Worm (Caenorhabditis elegans) whole organism, L3 larva: ENCODE data around the gene F35H8.2.

Experiments used
- ceh-16 ChIP-seq: sonication (generic microtip); optimal IDR thresholded peaks from 2 replicates; lab custom pipeline; 2017; ENCODE audit warnings: missing biosample characterization, missing genetic modification characterization
- mdl-1 ChIP-seq: fragments of 150-350 bp; optimal IDR thresholded peaks from 2 replicates; lab custom pipeline; 2014; ENCODE audit warnings: missing biosample characterization, missing genetic modification characterization
- zag-1 ChIP-seq: fragments of 150-350 bp; optimal IDR thresholded peaks from 2 replicates; lab custom pipeline; 2014; ENCODE audit warnings: missing biosample characterization, missing genetic modification characterization

- no peak for TF ChIP-seq ceh-16 (tag; lab: Kevin White, UChicago)
- no peak for TF ChIP-seq zag-1 (tag; lab: Kevin White, UChicago)
- no peak for TF ChIP-seq mdl-1 (tag; lab: Kevin White, UChicago)
Measured at ce11 chrII:9577630-9578029, 22.3 kb downstream of the F35H8.2 start.
